Fruit fly (Drosophila melanogaster): ENCODE results near the gene CG8300.
A peak's percentile ranks its signal among the peaks of the same experiment; 100 is the strongest.

The CG8300 gene

dm6 chrX:7104400-7105068 lies at the start of gene CG8300, which contains the start of gene CG4617:
Gene CG8300, plus strand, starts transcription at chrX:7104885.
Gene CG4617, minus strand, starts transcription at chrX:7104491.
- peak; percentile 12 for TF ChIP-seq noc (tag; optimal IDR thresholded peaks at IDR 0.05)

- TF ChIP-seq noc (tag; optimal IDR thresholded peaks at IDR 0.05), result no peak
Observed at dm6 chrX:7058973-7059372, 45.7 kb upstream of the CG8300 start.

- no peak for TF ChIP-seq noc (tag; optimal IDR thresholded peaks at IDR 0.05)
Observed at dm6 chrX:7063563-7063962, 41.1 kb upstream of the CG8300 start.

DNA sequence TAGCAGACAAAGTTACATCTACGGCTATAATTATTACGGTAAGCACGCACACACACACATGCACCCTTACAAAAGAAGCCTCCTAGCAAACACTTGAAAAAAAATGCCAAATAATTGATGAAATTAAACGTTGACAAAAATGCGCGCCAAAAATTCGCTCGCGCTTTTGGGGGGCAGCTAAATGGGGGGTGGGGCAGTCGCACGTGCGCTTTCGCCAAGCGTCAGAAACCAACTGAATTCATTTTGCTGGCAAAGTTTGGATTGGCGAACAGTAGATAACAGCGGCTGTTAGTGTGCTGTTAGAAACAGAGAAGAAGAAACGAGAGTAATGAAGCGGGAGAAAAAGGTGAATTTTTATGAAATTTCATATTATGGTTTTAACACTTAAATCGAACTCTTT lies 38.9 kb upstream of the CG8300 start, which contains the start of gene CG12541:
Gene CG12541, minus strand, starts transcription at position 218 of the 400 bp plus-strand sequence.
- TF ChIP-seq noc (tag; optimal IDR thresholded peaks at IDR 0.05), result no peak

- TF ChIP-seq noc (tag; optimal IDR thresholded peaks at IDR 0.05), result no peak
Observed at dm6 chrX:7066608-7067007, 38.1 kb upstream of the CG8300 start.

DNA sequence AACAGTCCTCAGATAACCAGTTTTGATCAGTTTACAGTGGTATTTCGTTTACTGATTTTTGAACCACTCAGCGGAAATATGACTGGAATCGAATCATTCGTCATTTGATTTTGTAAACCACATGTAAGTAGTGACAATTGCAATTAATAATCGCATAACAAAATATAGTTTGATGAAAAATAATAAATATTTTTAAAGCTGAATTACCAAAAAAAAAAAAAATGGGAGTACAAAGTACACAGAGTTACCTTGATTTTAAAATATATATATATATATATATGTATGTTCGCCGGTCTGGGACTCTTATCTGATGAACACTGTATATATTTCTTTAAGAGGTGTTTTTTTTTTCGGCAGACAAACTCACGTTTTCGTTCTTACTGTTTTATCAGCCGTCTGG lies 37.4 kb upstream of the CG8300 start:
- TF ChIP-seq noc (tag; optimal IDR thresholded peaks at IDR 0.05), result peak; percentile 45

- TF ChIP-seq noc (tag; optimal IDR thresholded peaks at IDR 0.05), result peak; percentile 15
Observed at dm6 chrX:7068088-7068487, 36.6 kb upstream of the CG8300 start.

DNA sequence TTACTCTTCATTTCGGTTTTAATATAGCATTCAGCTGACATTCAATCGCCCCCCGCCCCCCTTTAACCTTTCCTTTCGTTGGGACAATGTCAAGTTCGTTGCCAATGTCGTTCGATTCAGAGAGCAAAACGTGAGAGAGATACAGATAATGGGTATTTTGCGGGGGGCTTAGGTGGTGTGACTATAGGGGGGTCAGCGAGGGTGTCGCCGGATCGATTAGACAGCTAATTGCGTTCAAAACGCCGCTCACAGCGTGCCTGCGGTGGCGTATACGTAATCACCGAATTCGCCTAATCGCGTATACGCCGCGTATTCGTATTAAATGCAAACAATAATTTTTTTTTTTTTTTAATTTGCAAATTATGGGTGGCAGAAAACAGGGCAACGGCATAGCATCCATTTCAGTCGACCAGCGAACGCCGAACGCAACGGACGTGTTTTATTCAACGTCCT lies 35.6 kb upstream of the CG8300 start, which contains the start of gene CG4607:
Gene CG4607, plus strand, starts transcription at position 403 of the 453 bp plus-strand sequence.
- TF ChIP-seq noc (tag; optimal IDR thresholded peaks at IDR 0.05), result peak; percentile 16

dm6 chrX:7073234-7073878 lies 31.3 kb upstream of the CG8300 start:
- TF ChIP-seq noc (tag; optimal IDR thresholded peaks at IDR 0.05), result no peak

DNA sequence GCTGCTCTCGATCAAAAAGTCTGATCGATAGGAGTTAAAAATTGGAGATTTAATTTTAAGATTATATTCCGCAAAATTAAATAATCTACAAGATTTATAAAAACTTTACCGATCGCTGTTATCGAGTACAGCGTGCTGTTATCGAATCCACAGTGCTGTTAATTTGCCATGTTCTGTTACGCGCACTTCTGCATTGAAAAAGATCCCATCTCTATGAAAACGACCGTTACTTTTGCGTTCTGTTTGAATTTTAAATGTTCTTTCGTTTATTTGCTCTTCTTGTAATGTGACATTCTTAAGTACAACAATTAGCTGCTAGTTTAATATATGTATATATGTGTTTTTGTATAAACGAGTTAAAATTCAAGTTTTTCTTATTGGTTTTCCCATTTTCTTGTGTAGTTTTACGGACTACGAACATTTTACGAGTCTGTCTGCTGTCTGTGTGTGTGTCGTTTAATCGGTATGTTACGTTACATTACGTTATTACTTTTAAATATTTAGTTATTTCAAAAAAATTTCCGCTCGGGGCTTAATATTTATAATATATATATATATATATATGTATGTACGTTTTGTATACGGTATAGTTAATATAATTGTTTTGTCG lies 30.3 kb upstream of the CG8300 start:
- no peak for TF ChIP-seq noc (tag; optimal IDR thresholded peaks at IDR 0.05)

DNA sequence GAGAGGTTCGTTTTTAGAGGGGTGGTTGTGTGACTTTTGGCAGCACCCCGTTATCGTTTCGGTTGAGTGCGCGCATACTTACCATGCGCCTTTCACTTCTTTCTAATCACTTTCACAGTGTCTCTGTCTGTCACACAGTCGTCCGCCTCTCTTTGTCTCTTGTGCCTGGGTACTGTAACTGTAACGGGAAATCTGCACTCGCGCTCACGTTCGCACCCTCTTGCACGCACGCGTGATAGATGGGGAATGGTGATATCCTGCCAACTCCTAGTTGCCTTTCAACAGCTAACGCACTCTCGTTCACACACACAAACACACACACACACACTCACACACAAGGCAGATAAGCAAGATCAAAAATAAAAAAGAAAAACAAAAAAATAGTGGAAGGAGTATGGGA lies 22.3 kb upstream of the CG8300 start:
- TF ChIP-seq noc (tag; optimal IDR thresholded peaks at IDR 0.05), result no peak

- no peak for TF ChIP-seq noc (tag; optimal IDR thresholded peaks at IDR 0.05)
Observed at dm6 chrX:7086539-7086938, 18.1 kb upstream of the CG8300 start.

dm6 chrX:7091909-7092308 lies 12.8 kb upstream of the CG8300 start:
- no peak for TF ChIP-seq noc (tag; optimal IDR thresholded peaks at IDR 0.05)

dm6 chrX:7094169-7094568 lies 10.5 kb upstream of the CG8300 start:
- no peak for TF ChIP-seq noc (tag; optimal IDR thresholded peaks at IDR 0.05)

DNA sequence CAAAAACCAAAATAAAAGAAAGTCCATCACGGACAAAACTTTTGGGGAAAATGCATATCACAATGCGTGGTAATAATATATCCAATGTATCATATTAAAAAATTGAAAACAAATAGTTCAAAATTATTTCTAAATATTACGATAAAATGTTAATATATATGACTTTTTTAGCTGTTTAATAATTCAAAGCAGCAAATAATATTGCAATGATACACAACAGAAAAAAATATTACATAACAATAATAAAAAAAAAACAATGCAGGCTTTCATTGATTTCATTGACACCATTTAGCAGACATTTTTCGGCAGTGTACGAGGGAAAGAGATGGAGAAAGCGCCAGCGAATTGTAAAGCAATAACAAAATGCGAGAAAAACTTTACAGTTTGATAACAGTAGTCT lies 9.8 kb upstream of the CG8300 start:
- TF ChIP-seq noc (tag; optimal IDR thresholded peaks at IDR 0.05), result no peak

- TF ChIP-seq noc (tag; optimal IDR thresholded peaks at IDR 0.05), result peak; percentile 57
Observed at dm6 chrX:7095292-7095911, 9.3 kb upstream of the CG8300 start.

Data from whole organism, larva.